Worm (Caenorhabditis elegans) whole organism, late embryonic: ENCODE data around the gene mod-1.

Experiments
- hlh-13 ChIP-seq: fragments of 200-800 bp; sonication (Bioruptor generic); optimal IDR thresholded peaks from 2 replicates; lab custom pipeline; 2018; ENCODE audit warnings: mild to moderate bottlenecking, missing genetic modification characterization, missing compliant biosample characterization
- nfya-1 ChIP-seq: sonication (generic microtip); optimal IDR thresholded peaks from 2 replicates; lab custom pipeline; 2017; ENCODE audit warnings: missing genetic modification characterization, mild to moderate bottlenecking, missing compliant biosample characterization, antibody characterized with exemption, moderate library complexity

DNA sequence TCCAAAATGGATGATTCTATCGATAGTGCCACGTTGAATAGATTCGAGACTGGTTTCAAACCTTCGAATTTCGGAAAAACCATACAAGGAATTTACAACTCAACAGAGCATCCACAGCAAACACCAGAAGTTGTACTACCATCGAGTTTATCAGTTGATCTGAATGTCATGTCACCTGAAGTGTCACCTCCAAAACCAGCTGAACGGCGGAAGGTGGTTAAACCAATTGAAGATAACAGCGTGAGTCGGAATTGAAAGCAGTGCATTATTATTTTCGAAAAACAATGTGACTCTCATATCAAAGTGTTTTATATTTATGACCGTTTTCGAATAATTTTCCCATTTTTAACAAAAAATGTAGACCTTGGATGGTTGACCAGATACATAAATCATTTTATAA lies 35.2 kb upstream of the mod-1 start:
- TF ChIP-seq nfya-1 (no peak), hlh-13 (no peak)
